Worm (Caenorhabditis elegans) whole organism, L1 larva: Measurements from ENCODE around the gene dmsr-5.
A peak's percentile ranks its signal among the peaks of the same experiment; 100 is the strongest.

Experiments used
- C16A3.4 ChIP-seq: fragments of 150-350 bp; optimal IDR thresholded peaks from 2 replicates; lab custom pipeline; 2014; ENCODE audit warnings: missing biosample characterization, missing genetic modification characterization
- F16B12.6 ChIP-seq: fragments of 150-350 bp; optimal IDR thresholded peaks from 2 replicates; lab custom pipeline; 2014; ENCODE audit warnings: missing biosample characterization, missing genetic modification characterization
- Y116A8C.19 ChIP-seq: sonication (generic microtip); optimal IDR thresholded peaks from 2 replicates; lab custom pipeline; 2016; ENCODE audit warnings: missing compliant biosample characterization, missing genetic modification characterization, borderline replicate concordance
- aha-1 ChIP-seq: fragments of 150-350 bp; optimal IDR thresholded peaks from 2 replicates; lab custom pipeline; 2014; ENCODE audit warnings: missing biosample characterization, missing genetic modification characterization
- alr-1 ChIP-seq: fragments of 200-800 bp; sonication (Bioruptor generic); optimal IDR thresholded peaks from 2 replicates; lab custom pipeline; 2018; ENCODE audit warnings: borderline replicate concordance, mild to moderate bottlenecking, missing genetic modification characterization, missing compliant biosample characterization
- aly-2 ChIP-seq: fragments of 150-350 bp; optimal IDR thresholded peaks from 2 replicates; lab custom pipeline; 2014; ENCODE audit warnings: missing biosample characterization, missing genetic modification characterization
- blmp-1 ChIP-seq: fragments of 150-350 bp; optimal IDR thresholded peaks from 2 replicates; lab custom pipeline; 2014; ENCODE audit warnings: missing biosample characterization, missing genetic modification characterization
- ceh-63 ChIP-seq: fragments of 200-800 bp; sonication (Bioruptor generic); optimal IDR thresholded peaks from 2 replicates; lab custom pipeline; 2018; ENCODE audit warnings: mild to moderate bottlenecking, missing genetic modification characterization, missing compliant biosample characterization
- ceh-8 ChIP-seq: fragments of 200-800 bp; sonication (Bioruptor generic); optimal IDR thresholded peaks from 2 replicates; lab custom pipeline; 2018; ENCODE audit warnings: mild to moderate bottlenecking, missing genetic modification characterization, moderate library complexity, missing compliant biosample characterization
- ceh-88 ChIP-seq: fragments of 200-800 bp; sonication (Bioruptor generic); IDR thresholded peaks from 2 replicates; pipeline ENCODE4 v1.3.6; 2022; ENCODE audit warnings: missing genetic modification characterization, missing compliant biosample characterization
- ces-1 ChIP-seq: fragments of 150-350 bp; optimal IDR thresholded peaks from 2 replicates; lab custom pipeline; 2014; ENCODE audit warnings: missing biosample characterization, missing genetic modification reagents, missing genetic modification characterization
- dpl-1 ChIP-seq, 3 experiments: fragments of 150-350 bp in 2 of 3; sonication (generic microtip) in 1 of 3; optimal IDR thresholded peaks; 2 replicates each; lab custom pipeline; 2014 to 2017; ENCODE audit warnings: missing biosample characterization in 3 of 3, missing genetic modification characterization in 3 of 3, missing genetic modification reagents in 3 of 3
- dsc-1 ChIP-seq: sonication (generic microtip); optimal IDR thresholded peaks from 2 replicates; lab custom pipeline; 2016; ENCODE audit warnings: mild to moderate bottlenecking, missing genetic modification characterization, missing compliant biosample characterization
- efl-1 ChIP-seq, 4 experiments: fragments of 150-350 bp; optimal IDR thresholded peaks in 3 of 4; peaks in 1 of 4; 1 replicate in 1 of 4; 2 replicates in 3 of 4; lab custom pipeline; 2014; ENCODE audit warnings: missing biosample characterization in 2 of 4, missing genetic modification characterization in 2 of 4, missing genetic modification reagents in 2 of 4
- egl-13 ChIP-seq: sonication (generic microtip); optimal IDR thresholded peaks from 2 replicates; lab custom pipeline; 2016; ENCODE audit warnings: missing genotype, missing genetic modification reagents, missing genetic modification characterization, missing compliant biosample characterization
- egl-27 ChIP-seq, 2 experiments: fragments of 150-350 bp in 1 of 2; sonication (generic microtip); optimal IDR thresholded peaks; 3 replicates each; lab custom pipeline; 2017 to 2018; ENCODE audit warnings: missing biosample characterization in 2 of 2, missing genetic modification characterization in 2 of 2, missing genetic modification reagents in 2 of 2
- elt-2 ChIP-seq: sonication (generic microtip); optimal IDR thresholded peaks from 2 replicates; lab custom pipeline; 2016; ENCODE audit warnings: missing genetic modification characterization, mild to moderate bottlenecking, inconsistent platforms, missing compliant biosample characterization, missing genetic modification reagents
- ets-5 ChIP-seq: fragments of 200-800 bp; sonication (Bioruptor generic); IDR thresholded peaks from 2 replicates; pipeline ENCODE4 v1.3.6; 2022; ENCODE audit warnings: missing genetic modification characterization, missing compliant biosample characterization
- fkh-10 ChIP-seq: sonication (generic microtip); optimal IDR thresholded peaks from 2 replicates; lab custom pipeline; 2017; ENCODE audit warnings: missing biosample characterization, missing genetic modification reagents, missing genetic modification characterization
- fkh-4 ChIP-seq: sonication (generic microtip); optimal IDR thresholded peaks from 2 replicates; lab custom pipeline; 2016; ENCODE audit warnings: missing compliant biosample characterization, missing genetic modification characterization, borderline replicate concordance
- fkh-8 ChIP-seq: sonication (generic microtip); optimal IDR thresholded peaks from 2 replicates; lab custom pipeline; 2016; ENCODE audit warnings: mild to moderate bottlenecking, missing genetic modification characterization, missing compliant biosample characterization
- fos-1 ChIP-seq: fragments of 150-350 bp; optimal IDR thresholded peaks from 2 replicates; lab custom pipeline; 2014; ENCODE audit warnings: missing biosample characterization, missing genetic modification characterization
- grh-1 ChIP-seq: fragments of 200-800 bp; sonication (Bioruptor generic); IDR thresholded peaks from 2 replicates; pipeline ENCODE4 v1.3.6; 2022; ENCODE audit warnings: missing genetic modification reagents, missing genetic modification characterization, missing compliant biosample characterization
- hlh-17 ChIP-seq: fragments of 200-800 bp; sonication (Bioruptor generic); optimal IDR thresholded peaks from 2 replicates; lab custom pipeline; 2018; ENCODE audit warnings: missing genetic modification characterization, mild to moderate bottlenecking, missing compliant biosample characterization, moderate library complexity, borderline replicate concordance
- hlh-4 ChIP-seq: sonication (generic microtip); optimal IDR thresholded peaks from 2 replicates; lab custom pipeline; 2016; ENCODE audit warnings: mild to moderate bottlenecking, missing genetic modification characterization, missing compliant biosample characterization
- isw-1 ChIP-seq: fragments of 200-800 bp; sonication (Bioruptor generic); IDR thresholded peaks from 2 replicates; pipeline ENCODE4 v1.3.6; 2022; ENCODE audit warnings: missing genetic modification characterization, missing compliant biosample characterization
- lin-15B ChIP-seq: fragments of 150-350 bp; sonication (generic microtip); optimal IDR thresholded peaks from 3 replicates; lab custom pipeline; 2014; ENCODE audit warnings: missing biosample characterization, missing genetic modification characterization
- lin-35 ChIP-seq, 2 experiments: fragments of 150-350 bp; optimal IDR thresholded peaks; 2 replicates each; lab custom pipeline; 2014; ENCODE audit warnings: missing biosample characterization in 2 of 2, missing genetic modification characterization in 2 of 2, missing genetic modification reagents in 2 of 2
- lir-3 ChIP-seq: sonication (generic microtip); optimal IDR thresholded peaks from 2 replicates; lab custom pipeline; 2016; ENCODE audit warnings: mild to moderate bottlenecking, missing genetic modification characterization, moderate library complexity, missing compliant biosample characterization; ENCODE audit not compliant: poor library complexity
- lsy-2 ChIP-seq, 2 experiments: fragments of 150-350 bp; optimal IDR thresholded peaks; 2 replicates each; lab custom pipeline; 2014; ENCODE audit warnings: missing biosample characterization in 2 of 2, missing genetic modification characterization in 2 of 2
- mep-1 ChIP-seq: fragments of 150-350 bp; optimal IDR thresholded peaks from 2 replicates; lab custom pipeline; 2014; ENCODE audit warnings: missing biosample characterization, missing genetic modification characterization
- nhr-11 ChIP-seq: fragments of 150-350 bp; optimal IDR thresholded peaks from 2 replicates; lab custom pipeline; 2014; ENCODE audit warnings: missing biosample characterization, missing genetic modification characterization
- nhr-20 ChIP-seq: sonication (generic microtip); optimal IDR thresholded peaks from 2 replicates; lab custom pipeline; 2016; ENCODE audit warnings: mild to moderate bottlenecking, missing genetic modification characterization, missing compliant biosample characterization
- nhr-237 ChIP-seq: fragments of 150-350 bp; optimal IDR thresholded peaks from 2 replicates; lab custom pipeline; 2014; ENCODE audit warnings: missing biosample characterization, missing genetic modification characterization
- nhr-28 ChIP-seq: fragments of 150-350 bp; optimal IDR thresholded peaks from 2 replicates; lab custom pipeline; 2014; ENCODE audit warnings: missing biosample characterization, missing genetic modification characterization
- nhr-47 ChIP-seq: sonication (generic microtip); optimal IDR thresholded peaks from 2 replicates; lab custom pipeline; 2016; ENCODE audit warnings: mild to moderate bottlenecking, missing genetic modification characterization, moderate library complexity, missing compliant biosample characterization
- nhr-76 ChIP-seq: sonication (generic microtip); optimal IDR thresholded peaks from 2 replicates; lab custom pipeline; 2017; ENCODE audit warnings: missing biosample characterization, missing genetic modification characterization
- nhr-90 ChIP-seq: sonication (generic microtip); optimal IDR thresholded peaks from 2 replicates; lab custom pipeline; 2016; ENCODE audit warnings: mild to moderate bottlenecking, missing genetic modification characterization, missing compliant biosample characterization; ENCODE audit not compliant: poor library complexity
- pqm-1 ChIP-seq: sonication (generic microtip); optimal IDR thresholded peaks from 3 replicates; lab custom pipeline; 2017; ENCODE audit warnings: missing biosample characterization, missing genetic modification characterization
- rnt-1 ChIP-seq: sonication (generic microtip); optimal IDR thresholded peaks from 2 replicates; lab custom pipeline; 2016; ENCODE audit warnings: mild to moderate bottlenecking, missing genetic modification characterization, moderate library complexity, missing compliant biosample characterization
- skn-1 ChIP-seq: fragments of 150-350 bp; optimal IDR thresholded peaks from 2 replicates; lab custom pipeline; 2014; ENCODE audit warnings: missing biosample characterization, missing genetic modification characterization
- snu-23 ChIP-seq: sonication (generic microtip); optimal IDR thresholded peaks from 2 replicates; lab custom pipeline; 2016; ENCODE audit warnings: missing genetic modification characterization, missing compliant biosample characterization
- sptf-1 ChIP-seq: fragments of 150-350 bp; optimal IDR thresholded peaks from 2 replicates; lab custom pipeline; 2014; ENCODE audit warnings: missing biosample characterization, missing genetic modification characterization
- swsn-7 ChIP-seq: sonication (generic microtip); optimal IDR thresholded peaks from 2 replicates; lab custom pipeline; 2016; ENCODE audit warnings: missing genetic modification characterization, missing compliant biosample characterization
- tbx-2 ChIP-seq: sonication (generic microtip); optimal IDR thresholded peaks from 2 replicates; lab custom pipeline; 2016; ENCODE audit warnings: missing genetic modification characterization, missing compliant biosample characterization
- unc-130 ChIP-seq: fragments of 150-350 bp; optimal IDR thresholded peaks from 2 replicates; lab custom pipeline; 2017; ENCODE audit warnings: missing biosample characterization, missing genetic modification characterization, inconsistent platforms
- unc-30 ChIP-seq: sonication (generic microtip); optimal IDR thresholded peaks from 2 replicates; lab custom pipeline; 2017; ENCODE audit warnings: missing biosample characterization, missing genetic modification characterization
- unc-62 ChIP-seq: fragments of 150-350 bp; optimal IDR thresholded peaks from 2 replicates; lab custom pipeline; 2014; ENCODE audit warnings: missing biosample characterization, missing genetic modification reagents, missing genetic modification characterization
- unc-86 ChIP-seq: sonication (generic microtip); optimal IDR thresholded peaks from 2 replicates; lab custom pipeline; 2016; ENCODE audit warnings: missing genetic modification characterization, missing compliant biosample characterization
- xbp-1 ChIP-seq: sonication (generic microtip); optimal IDR thresholded peaks from 2 replicates; lab custom pipeline; 2016; ENCODE audit warnings: missing genetic modification characterization, missing compliant biosample characterization
- zip-4 ChIP-seq: fragments of 200-800 bp; sonication (Bioruptor generic); optimal IDR thresholded peaks from 2 replicates; lab custom pipeline; 2018; ENCODE audit warnings: mild to moderate bottlenecking, missing genetic modification characterization, moderate library complexity, missing compliant biosample characterization
- ztf-4 ChIP-seq: fragments of 150-350 bp; optimal IDR thresholded peaks from 2 replicates; lab custom pipeline; 2014; ENCODE audit warnings: missing biosample characterization, missing genetic modification characterization

The dmsr-5 gene

DNA sequence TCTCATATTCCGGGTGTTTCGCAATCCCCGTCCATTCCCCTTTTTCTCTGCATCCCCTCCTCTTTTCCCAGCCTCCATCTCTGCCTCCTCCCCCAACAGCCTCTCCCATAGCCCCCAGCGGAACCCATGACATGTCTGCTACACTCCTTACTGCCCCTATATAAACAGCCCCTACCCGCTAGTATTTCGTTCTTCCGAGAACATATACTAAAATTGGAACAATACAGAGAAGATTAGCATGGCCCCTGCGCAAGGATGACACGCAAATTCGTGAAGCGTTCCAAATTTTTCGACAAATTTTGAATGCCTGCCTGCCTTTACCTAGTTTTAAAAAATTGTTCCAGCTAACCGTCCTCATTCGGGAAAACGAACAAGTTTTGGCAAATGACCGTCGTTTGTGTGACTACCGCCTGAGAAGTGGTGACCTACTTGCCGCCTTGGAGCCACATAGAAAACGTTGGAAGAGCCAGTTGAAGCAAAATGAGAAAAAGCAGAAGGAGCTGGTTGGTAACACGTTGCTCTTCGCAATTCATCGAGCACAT is 5.5 kb downstream of the dmsr-5 start (continued):
- TF ChIP-seq fkh-8 (tag; lab: Kevin White, UChicago) (peak; percentile 96), sptf-1 (tag; lab: Kevin White, UChicago) (no peak), aha-1 (tag; lab: Kevin White, UChicago) (peak; percentile 54), ceh-63 (GFP tag; lab: Kevin White, UChicago) (peak; percentile 80), nhr-28 (tag; lab: Kevin White, UChicago) (no peak), egl-27 (tag; optimal IDR thresholded peaks at IDR 0.05; lab: Kevin White, UChicago) (peak; percentile 79 to 85), ztf-4 (tag; lab: Kevin White, UChicago) (peak; percentile 97), Y116A8C.19 (tag; lab: Kevin White, UChicago) (peak; percentile 75), egl-13 (peak; percentile 98), blmp-1 (tag; lab: Kevin White, UChicago) (peak; percentile 83), nhr-237 (peak; percentile 80), fos-1 (tag; lab: Kevin White, UChicago) (peak; percentile 92), C16A3.4 (tag; lab: Kevin White, UChicago) (peak; percentile 95), nhr-47 (tag; lab: Kevin White, UChicago) (peak; percentile 99), isw-1 (GFP tag; lab: Robert Waterston, UW) (peak; percentile 94), mep-1 (peak; percentile 98), alr-1 (tag; lab: Kevin White, UChicago) (no peak), unc-30 (peak; percentile 45), hlh-4 (tag; lab: Kevin White, UChicago) (peak; percentile 30), skn-1 (tag; lab: Kevin White, UChicago) (peak; percentile 91), nhr-76 (tag; lab: Kevin White, UChicago) (peak; percentile 86), tbx-2 (tag; lab: Kevin White, UChicago) (peak; percentile 96), snu-23 (peak; percentile 98), lsy-2 (tag; optimal IDR thresholded peaks at IDR 0.05; lab: Kevin White, UChicago) (peak; percentile 94), nhr-20 (peak; percentile 97), ceh-8 (GFP tag; lab: Kevin White, UChicago) (peak; percentile 97), ces-1 (GFP tag; lab: Kevin White, UChicago) (no peak), lin-15B (tag; lab: Kevin White, UChicago) (peak; percentile 53), ets-5 (GFP tag; lab: Robert Waterston, UW) (no peak), xbp-1 (tag; lab: Kevin White, UChicago) (peak; percentile 95), pqm-1 (tag; lab: Kevin White, UChicago) (peak; percentile 1), elt-2 (tag; lab: Kevin White, UChicago) (peak; percentile 79), rnt-1 (tag; lab: Kevin White, UChicago) (peak; percentile 96), fkh-4 (peak; percentile 77), swsn-7 (tag; lab: Kevin White, UChicago) (peak; percentile 98), lir-3 (peak; percentile 91), grh-1 (GFP tag; lab: Robert Waterston, UW) (peak; percentile 94), nhr-90 (tag; lab: Kevin White, UChicago) (peak; percentile 98), hlh-17 (GFP tag; lab: Kevin White, UChicago) (no peak), nhr-11 (peak; percentile 91), unc-130 (peak; percentile 94), ceh-88 (peak; percentile 96), efl-1 (optimal IDR thresholded peaks at IDR 0.05; lab: Kevin White, UChicago) (peak; percentile 91), efl-1 (GFP tag; optimal IDR thresholded peaks at IDR 0.05 in 1 of 2; lab: Kevin White, UChicago) (peak; percentile 81 to 98), lin-35 (GFP tag; optimal IDR thresholded peaks at IDR 0.05; lab: Kevin White, UChicago) (peak; percentile 82 to 90), zip-4 (GFP tag; lab: Kevin White, UChicago) (peak; percentile 99), unc-62 (peak; percentile 11), dsc-1 (tag; lab: Kevin White, UChicago) (peak; percentile 99), dpl-1 (GFP tag; optimal IDR thresholded peaks at IDR 0.05; lab: Kevin White, UChicago) (peak; percentile 79 to 84 (median 80)), aly-2 (tag; lab: Kevin White, UChicago) (peak; percentile 98), fkh-10 (peak; percentile 98), unc-86 (tag; lab: Kevin White, UChicago) (peak; percentile 97), F16B12.6 (tag; lab: Kevin White, UChicago) (peak; percentile 65)
